Fruit fly (Drosophila melanogaster) whole organism, embryonic: ENCODE data around the gene CG5618.
A peak's percentile ranks its signal among the peaks of the same experiment; 100 is the strongest.

Source experiments
- ATbp ChIP-seq: fragments of 200-800 bp; sonication (Bioruptor generic); optimal IDR thresholded peaks from 2 replicates; lab custom pipeline; 2017; ENCODE audit warnings: missing biosample characterization, mild to moderate bottlenecking, missing genetic modification characterization, missing genetic modification reagents
- Atf-2 ChIP-seq: fragments of 200-800 bp; sonication (Bioruptor generic); optimal IDR thresholded peaks from 2 replicates; lab custom pipeline; 2016; ENCODE audit warnings: missing biosample characterization, missing genetic modification characterization
- CG11398 ChIP-seq: fragments of 200-800 bp; sonication (Bioruptor generic); optimal IDR thresholded peaks from 2 replicates; lab custom pipeline; 2016; ENCODE audit warnings: missing biosample characterization, missing genetic modification characterization
- CG11504 ChIP-seq: fragments of 200-800 bp; sonication (Bioruptor generic); optimal IDR thresholded peaks from 3 replicates; lab custom pipeline; 2019; ENCODE audit warnings: missing biosample characterization, mild to moderate bottlenecking, missing genetic modification characterization, moderate library complexity
- CG11696 ChIP-seq: fragments of 200-800 bp; sonication (Bioruptor generic); IDR thresholded peaks from 2 replicates; pipeline ENCODE4 v1.3.6; 2022; ENCODE audit warnings: missing biosample characterization, missing genetic modification characterization
- CG13296 ChIP-seq: fragments of 200-800 bp; sonication (Bioruptor generic); optimal IDR thresholded peaks from 3 replicates; lab custom pipeline; 2018; ENCODE audit warnings: missing biosample characterization, mild to moderate bottlenecking, missing genetic modification characterization
- CG13424 ChIP-seq: fragments of 200-800 bp; sonication (Bioruptor generic); optimal IDR thresholded peaks from 2 replicates; lab custom pipeline; 2019; ENCODE audit warnings: missing biosample characterization, mild to moderate bottlenecking, missing genetic modification characterization, moderate library complexity
- CG14965 ChIP-seq: fragments of 200-800 bp; sonication (Bioruptor generic); optimal IDR thresholded peaks from 2 replicates; lab custom pipeline; 2016; ENCODE audit warnings: missing biosample characterization, missing genetic modification characterization, borderline replicate concordance
- CG15073 ChIP-seq: fragments of 200-800 bp; sonication (Bioruptor generic); optimal IDR thresholded peaks from 2 replicates; lab custom pipeline; 2016; ENCODE audit warnings: missing biosample characterization, missing genetic modification characterization
- CG15601 ChIP-seq: fragments of 200-800 bp; sonication (Bioruptor generic); optimal IDR thresholded peaks from 3 replicates; lab custom pipeline; 2019; ENCODE audit warnings: missing biosample characterization, mild to moderate bottlenecking, missing genetic modification characterization, moderate library complexity
- CG16815 ChIP-seq: fragments of 200-800 bp; sonication (Bioruptor generic); optimal IDR thresholded peaks from 3 replicates; lab custom pipeline; 2017; ENCODE audit warnings: missing biosample characterization, mild to moderate bottlenecking, missing genetic modification characterization
- CG30020 ChIP-seq: fragments of 200-800 bp; optimal IDR thresholded peaks from 2 replicates; lab custom pipeline; 2019; ENCODE audit warnings: missing biosample characterization, mild to moderate bottlenecking, missing genetic modification characterization, moderate library complexity
- CG31365 ChIP-seq: fragments of 200-800 bp; sonication (Bioruptor generic); optimal IDR thresholded peaks from 2 replicates; lab custom pipeline; 2018; ENCODE audit warnings: missing biosample characterization, mild to moderate bottlenecking, missing genetic modification characterization
- CG3163 ChIP-seq: fragments of 200-800 bp; sonication (Bioruptor generic); optimal IDR thresholded peaks from 3 replicates; lab custom pipeline; 2016; ENCODE audit warnings: missing biosample characterization, missing genetic modification characterization
- CG32767 ChIP-seq: fragments of 200-800 bp; sonication (Bioruptor generic); IDR thresholded peaks from 2 replicates; pipeline ENCODE4 v1.3.6; 2022; ENCODE audit warnings: missing biosample characterization, missing genetic modification characterization
- CG6683 ChIP-seq: fragments of 200-800 bp; sonication (Bioruptor generic); optimal IDR thresholded peaks from 2 replicates; lab custom pipeline; 2017; ENCODE audit warnings: missing biosample characterization, mild to moderate bottlenecking, missing genetic modification characterization, missing genetic modification reagents
- CG6813 ChIP-seq: fragments of 200-800 bp; sonication (Bioruptor generic); optimal IDR thresholded peaks from 2 replicates; lab custom pipeline; 2017; ENCODE audit warnings: missing biosample characterization, missing genetic modification characterization, mild to moderate bottlenecking, moderate library complexity, missing genetic modification reagents
- CG7271 ChIP-seq: fragments of 200-800 bp; sonication (Bioruptor generic); optimal IDR thresholded peaks from 2 replicates; lab custom pipeline; 2018; ENCODE audit warnings: missing biosample characterization, mild to moderate bottlenecking, missing genetic modification characterization, moderate library complexity
- CG7928 ChIP-seq: fragments of 200-800 bp; sonication (Bioruptor generic); optimal IDR thresholded peaks from 2 replicates; lab custom pipeline; 2017; ENCODE audit warnings: missing biosample characterization, mild to moderate bottlenecking, missing genetic modification characterization
- Dip2 ChIP-seq: fragments of 200-800 bp; sonication (Bioruptor generic); IDR thresholded peaks from 2 replicates; pipeline ENCODE4 v1.3.6; 2022; ENCODE audit warnings: missing biosample characterization, missing genetic modification characterization
- E2f1 ChIP-seq: fragments of 200-800 bp; sonication (Bioruptor generic); IDR thresholded peaks from 2 replicates; pipeline ENCODE4 v1.3.6; 2022; ENCODE audit warnings: missing biosample characterization, missing genetic modification characterization
- HHEX ChIP-seq: fragments of 200-800 bp; sonication (Bioruptor generic); optimal IDR thresholded peaks from 3 replicates; lab custom pipeline; 2017; ENCODE audit warnings: missing biosample characterization, mild to moderate bottlenecking, missing genetic modification characterization, missing genetic modification reagents
- Hr3 ChIP-seq: fragments of 200-800 bp; sonication (Bioruptor generic); optimal IDR thresholded peaks from 3 replicates; lab custom pipeline; 2016; ENCODE audit warnings: missing biosample characterization, missing genetic modification characterization
- Hsf ChIP-seq: fragments of 200-800 bp; sonication (Bioruptor generic); optimal IDR thresholded peaks from 3 replicates; lab custom pipeline; 2016; ENCODE audit warnings: missing biosample characterization, missing genetic modification characterization
- MESR4 ChIP-seq: fragments of 200-800 bp; sonication (Bioruptor generic); optimal IDR thresholded peaks from 2 replicates; lab custom pipeline; 2018; ENCODE audit warnings: missing biosample characterization, mild to moderate bottlenecking, missing genetic modification characterization, moderate library complexity
- Opbp ChIP-seq: fragments of 200-800 bp; sonication (Bioruptor generic); IDR thresholded peaks from 3 replicates; pipeline ENCODE4 v1.3.6; 2022; ENCODE audit warnings: missing biosample characterization, missing genetic modification characterization; ENCODE audit not compliant: partially characterized antibody
- aop ChIP-seq: fragments of 200-800 bp; sonication (Bioruptor generic); IDR thresholded peaks from 2 replicates; pipeline ENCODE4 v1.3.6; 2022; ENCODE audit warnings: missing biosample characterization, missing genetic modification characterization
- bbx ChIP-seq: fragments of 200-800 bp; sonication (Bioruptor generic); IDR thresholded peaks from 2 replicates; pipeline ENCODE4 v1.3.6; 2022; ENCODE audit warnings: missing biosample characterization, missing genetic modification characterization; ENCODE audit not compliant: partially characterized antibody
- cg ChIP-seq: fragments of 200-800 bp; sonication (Bioruptor generic); optimal IDR thresholded peaks from 3 replicates; lab custom pipeline; 2019; ENCODE audit warnings: missing biosample characterization, mild to moderate bottlenecking, missing genetic modification characterization, moderate library complexity
- crol ChIP-seq: fragments of 200-800 bp; sonication (Bioruptor generic); IDR thresholded peaks from 2 replicates; pipeline ENCODE4 v1.3.6; 2022; ENCODE audit warnings: missing biosample characterization, missing genetic modification characterization
- emc ChIP-seq: fragments of 200-800 bp; sonication (Bioruptor generic); optimal IDR thresholded peaks from 2 replicates; lab custom pipeline; 2016; ENCODE audit warnings: missing biosample characterization, missing genetic modification characterization
- ewg ChIP-seq: fragments of 200-800 bp; sonication (Bioruptor generic); optimal IDR thresholded peaks from 3 replicates; lab custom pipeline; 2017; ENCODE audit warnings: mild to moderate bottlenecking, missing biosample characterization, missing genetic modification reagents, missing genetic modification characterization
- gcm2 ChIP-seq: fragments of 200-800 bp; sonication (Bioruptor generic); optimal IDR thresholded peaks from 2 replicates; lab custom pipeline; 2016; ENCODE audit warnings: missing biosample characterization, missing genetic modification characterization
- gsb-n ChIP-seq: fragments of 200-800 bp; sonication (Bioruptor generic); optimal IDR thresholded peaks from 3 replicates; lab custom pipeline; 2018; ENCODE audit warnings: missing biosample characterization, mild to moderate bottlenecking, missing genetic modification characterization
- hkb ChIP-seq, 2 experiments: fragments of 200-800 bp in 1 of 2; fragments of >200 bp in 1 of 2; sonication (Bioruptor generic) in 1 of 2; IDR thresholded peaks in 1 of 2; optimal IDR thresholded peaks in 1 of 2; 2 replicates each; pipeline versions ENCODE4 v1.3.6 to Lab custom; 2017 to 2022; ENCODE audit warnings: missing biosample characterization in 1 of 2, missing genetic modification characterization in 1 of 2
- kah ChIP-seq: fragments of 200-800 bp; sonication (Bioruptor generic); optimal IDR thresholded peaks from 2 replicates; lab custom pipeline; 2018; ENCODE audit warnings: missing biosample characterization, mild to moderate bottlenecking, missing genetic modification characterization
- kni ChIP-seq: fragments of 200-800 bp; sonication (Bioruptor generic); optimal IDR thresholded peaks from 3 replicates; lab custom pipeline; 2017; ENCODE audit warnings: mild to moderate bottlenecking, missing biosample characterization, missing genetic modification reagents, missing genetic modification characterization
- nom ChIP-seq: fragments of 200-800 bp; sonication (Bioruptor generic); optimal IDR thresholded peaks from 2 replicates; lab custom pipeline; 2017; ENCODE audit warnings: missing biosample characterization, missing genetic modification characterization, mild to moderate bottlenecking, moderate library complexity, missing genetic modification reagents
- onecut ChIP-seq: fragments of 200-800 bp; sonication (Bioruptor generic); IDR thresholded peaks from 2 replicates; pipeline ENCODE4 v1.3.6; 2022; ENCODE audit warnings: missing biosample characterization, missing genetic modification characterization
- pnt ChIP-seq: fragments of 200-800 bp; sonication (Bioruptor generic); optimal IDR thresholded peaks from 3 replicates; lab custom pipeline; 2016; ENCODE audit warnings: missing biosample characterization, missing genetic modification characterization
- psq ChIP-seq: fragments of 200-800 bp; sonication (Bioruptor generic); optimal IDR thresholded peaks from 2 replicates; lab custom pipeline; 2017; ENCODE audit warnings: missing biosample characterization, missing genetic modification characterization
- ranshi ChIP-seq: fragments of 200-800 bp; sonication (Bioruptor generic); IDR thresholded peaks from 2 replicates; pipeline ENCODE4 v1.3.6; 2022; ENCODE audit warnings: missing biosample characterization, missing genetic modification characterization
- repo ChIP-seq: fragments of 200-800 bp; sonication (Bioruptor generic); optimal IDR thresholded peaks from 2 replicates; lab custom pipeline; 2016; ENCODE audit warnings: missing biosample characterization, missing genetic modification characterization
- row ChIP-seq: fragments of 200-800 bp; sonication (Bioruptor generic); IDR thresholded peaks from 3 replicates; pipeline ENCODE4 v1.3.6; 2022; ENCODE audit warnings: missing biosample characterization, missing genetic modification characterization
- seq ChIP-seq: fragments of 200-800 bp; sonication (Bioruptor generic); IDR thresholded peaks from 2 replicates; pipeline ENCODE4 v1.3.6; 2022; ENCODE audit warnings: missing biosample characterization, missing genetic modification characterization
- sna ChIP-seq: fragments of 200-800 bp; sonication (Bioruptor generic); IDR thresholded peaks from 2 replicates; pipeline ENCODE4 v1.3.6; 2022; ENCODE audit warnings: missing biosample characterization, missing genetic modification characterization; ENCODE audit not compliant: partially characterized antibody
- toy ChIP-seq: fragments of 200-800 bp; sonication (Bioruptor generic); IDR thresholded peaks from 2 replicates; pipeline ENCODE4 v1.3.6; 2022; ENCODE audit warnings: missing biosample characterization, missing genetic modification characterization
- unc-4 ChIP-seq: fragments of 200-800 bp; sonication (Bioruptor generic); IDR thresholded peaks from 2 replicates; pipeline ENCODE4 v1.3.6; 2022; ENCODE audit warnings: missing biosample characterization, missing genetic modification characterization; ENCODE audit not compliant: partially characterized antibody
- zen2 ChIP-seq: fragments of 200-800 bp; sonication (Bioruptor generic); IDR thresholded peaks from 3 replicates; pipeline ENCODE4 v1.3.6; 2022; ENCODE audit warnings: missing biosample characterization, missing genetic modification characterization; ENCODE audit not compliant: partially characterized antibody
- zf30C ChIP-seq: fragments of 200-800 bp; sonication (Bioruptor generic); optimal IDR thresholded peaks from 3 replicates; lab custom pipeline; 2018; ENCODE audit warnings: missing biosample characterization, mild to moderate bottlenecking, missing genetic modification characterization

CG5618 gene

dm6 chr3L:20306142-20306541 is 47.1 kb upstream of the CG5618 start, which contains the start of gene CG32225 (continued):
- TF ChIP-seq aop = no peak
- TF ChIP-seq psq = no peak
- TF ChIP-seq MESR4 (GFP tag; lab: Kevin White, UChicago) = no peak
- TF ChIP-seq nom (GFP tag; lab: Kevin White, UChicago) = peak; percentile 15
- no peak for TF ChIP-seq CG11696
- TF ChIP-seq CG16815 (GFP tag; lab: Kevin White, UChicago) = no peak
- TF ChIP-seq row = peak; percentile 49; the same call in 1 of the 3 replicates
- peak; percentile 53 for TF ChIP-seq zf30C (GFP tag; lab: Kevin White, UChicago)
- TF ChIP-seq CG15073 (GFP tag; lab: Kevin White, UChicago) = no peak
- no peak for TF ChIP-seq CG31365
- peak; percentile 44; the same call in 1 of the 2 replicates for TF ChIP-seq onecut (GFP tag; lab: Robert Waterston, UW)
- no peak for TF ChIP-seq Atf-2
- TF ChIP-seq CG7928 (GFP tag; lab: Kevin White, UChicago) = no peak
- no peak for TF ChIP-seq CG11504 (tag; lab: Kevin White, UChicago)
- TF ChIP-seq CG7271 (tag; lab: Kevin White, UChicago) = no peak
- TF ChIP-seq zen2 (GFP tag; lab: Robert Waterston, UW) = no peak
- no peak for TF ChIP-seq hkb (optimal IDR thresholded peaks at IDR 0.05; lab: Kevin White, UChicago)
- no peak for TF ChIP-seq hkb (GFP tag; IDR thresholded peaks at IDR 0.05; lab: Robert Waterston, UW)
- no peak for TF ChIP-seq CG14965 (GFP tag; lab: Kevin White, UChicago)
- TF ChIP-seq Hr3 (GFP tag; lab: Kevin White, UChicago) = no peak
- no peak for TF ChIP-seq unc-4 (GFP tag; lab: Robert Waterston, UW)
- no peak for TF ChIP-seq sna
- no peak for TF ChIP-seq CG13296
- peak; percentile 99 for TF ChIP-seq ewg (GFP tag; lab: Kevin White, UChicago)
- 0 out of 2 replicates have a peak, but pooled peaks have one; percentile 22 for TF ChIP-seq CG32767 (GFP tag; lab: Robert Waterston, UW)
- no peak for TF ChIP-seq ATbp (GFP tag; lab: Kevin White, UChicago)
- TF ChIP-seq kni (GFP tag; lab: Kevin White, UChicago) = no peak
- TF ChIP-seq CG30020 = no peak
- TF ChIP-seq HHEX (GFP tag; lab: Kevin White, UChicago) = no peak
- TF ChIP-seq pnt (GFP tag; lab: Kevin White, UChicago) = no peak
- TF ChIP-seq CG3163 (GFP tag; lab: Kevin White, UChicago) = no peak
- TF ChIP-seq ranshi = no peak
- no peak for TF ChIP-seq CG15601 (tag; lab: Kevin White, UChicago)
- TF ChIP-seq gsb-n = no peak
- no peak for TF ChIP-seq CG6813 (GFP tag; lab: Kevin White, UChicago)
- TF ChIP-seq bbx (GFP tag; lab: Robert Waterston, UW) = no peak
- TF ChIP-seq E2f1 = no peak
- TF ChIP-seq CG13424 (tag; lab: Kevin White, UChicago) = no peak
- TF ChIP-seq seq (GFP tag; lab: Robert Waterston, UW) = 0 out of 2 replicates have a peak, but pooled peaks have one; percentile 10
- no peak for TF ChIP-seq Opbp
- no peak for TF ChIP-seq gcm2 (GFP tag; lab: Kevin White, UChicago)
- no peak for TF ChIP-seq emc (GFP tag; lab: Kevin White, UChicago)
- TF ChIP-seq crol = peak; percentile 92
- TF ChIP-seq kah (GFP tag; lab: Kevin White, UChicago) = no peak
- TF ChIP-seq Dip2 (GFP tag; lab: Robert Waterston, UW) = no peak
- TF ChIP-seq CG6683 = no peak
- TF ChIP-seq repo = no peak
- no peak for TF ChIP-seq Hsf (GFP tag; lab: Kevin White, UChicago)
- no peak for TF ChIP-seq CG11398
- no peak for TF ChIP-seq cg
- no peak for TF ChIP-seq toy (GFP tag; lab: Robert Waterston, UW)
